Worm (Caenorhabditis elegans): ENCODE data around the gene txbp-3.

- TF ChIP-seq snpc-1.3 (tag; optimal IDR thresholded peaks at IDR 0.05; ENCODE audit: insufficient read depth) (no peak), Y79H2A.3 (GFP tag; conservative IDR thresholded peaks at IDR 0.05) (no peak), snpc-4 (GFP tag; optimal IDR thresholded peaks at IDR 0.05) (no peak), snpc-4 (tag; optimal IDR thresholded peaks at IDR 0.05) (no peak), ztf-25 (GFP tag; IDR thresholded peaks at IDR 0.05) (no peak), dox-1 (GFP tag; IDR thresholded peaks at IDR 0.05) (no peak), mxl-1 (tag; optimal IDR thresholded peaks at IDR 0.05) (no peak), F37B4.10 (GFP tag; IDR thresholded peaks at IDR 0.05) (no peak)
Observed at ce11 chrIII:5071509-5071908, 24.2 kb upstream of the txbp-3 start, which contains the start of gene C45G9.12.

Data from whole organism, young adult.